Worm (Caenorhabditis elegans): Measurements from ENCODE around the gene nhr-211.

- no peak for TF ChIP-seq klf-2 (GFP tag; conservative IDR thresholded peaks at IDR 0.05)
- no peak for TF ChIP-seq ztf-29 (GFP tag; IDR thresholded peaks at IDR 0.05)
- TF ChIP-seq ztf-23 (GFP tag; IDR thresholded peaks at IDR 0.05): no peak
- no peak for TF ChIP-seq flt-1 (GFP tag; IDR thresholded peaks at IDR 0.05)
- TF ChIP-seq cog-1 (tag; optimal IDR thresholded peaks at IDR 0.05): no peak
- TF ChIP-seq T22C8.4 (GFP tag; IDR thresholded peaks at IDR 0.05): no peak
- TF ChIP-seq med-1 (GFP tag; optimal IDR thresholded peaks at IDR 0.05; ENCODE audit: insufficient read depth): no peak
- no peak for TF ChIP-seq ref-1 (GFP tag; conservative IDR thresholded peaks at IDR 0.05)
- no peak for TF ChIP-seq tab-1 (GFP tag; IDR thresholded peaks at IDR 0.05)
Measured at ce11 chrV:503728-504127, 16.9 kb downstream of the nhr-211 start, which contains the start of gene srlf-35.

Measured in whole organism, midembryonic.